Worm (Caenorhabditis elegans): ENCODE results near the gene srg-1.

DNA sequence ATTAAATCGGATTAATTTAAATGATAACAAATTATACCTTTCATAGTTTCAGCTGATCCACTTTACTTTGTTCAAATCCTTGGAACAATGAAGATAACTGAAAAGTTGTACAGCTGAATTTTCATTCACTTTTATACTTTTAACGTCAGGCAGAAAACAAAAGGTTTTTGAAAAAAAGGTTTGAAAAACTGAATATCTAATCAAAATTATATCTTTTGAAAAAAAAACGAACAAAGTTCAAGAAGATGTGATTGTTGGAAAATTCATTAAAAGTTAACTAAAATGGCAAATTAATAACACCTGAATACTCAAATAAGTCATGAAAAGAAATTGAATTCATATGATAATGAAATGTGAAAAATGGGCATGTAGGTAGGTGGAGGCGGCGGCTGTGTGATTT, 21.5 kb downstream of the srg-1 start, which contains the start of gene T12A2.21:
- TF ChIP-seq F49E8.2 (tag; optimal IDR thresholded peaks at IDR 0.05; ENCODE audit: borderline replicate concordance), result no peak
- no peak for TF ChIP-seq lin-13 (GFP tag; optimal IDR thresholded peaks at IDR 0.05)
- no peak for TF ChIP-seq lin-38 (GFP tag; IDR thresholded peaks at IDR 0.05)
- TF ChIP-seq nhr-10 (tag; optimal IDR thresholded peaks at IDR 0.05), result no peak
- TF ChIP-seq fkh-10 (GFP tag; optimal IDR thresholded peaks at IDR 0.05), result no peak
- TF ChIP-seq hif-1 (tag; optimal IDR thresholded peaks at IDR 0.05), result no peak
- no peak for TF ChIP-seq nhr-25 (tag; optimal IDR thresholded peaks at IDR 0.05; ENCODE audit: borderline replicate concordance, insufficient read depth)
- TF ChIP-seq ZK546.5 (tag; optimal IDR thresholded peaks at IDR 0.05), result no peak
